Fruit fly (Drosophila melanogaster): ENCODE measurements around the gene CG33189.

CG33189 gene

dm6 chr3R:8812342-8812966 lies 31.9 kb upstream of the CG33189 start (continued):
- TF ChIP-seq exex (tag; optimal IDR thresholded peaks at IDR 0.05) (no peak), Hmr (GFP tag; optimal IDR thresholded peaks at IDR 0.05) (no peak), Dbx (GFP tag; IDR thresholded peaks at IDR 0.05) (0 out of 3 replicates have a peak, but pooled peaks have one; percentile 54), gcm2 (GFP tag; optimal IDR thresholded peaks at IDR 0.05) (peak; percentile 41), CG15269 (tag; optimal IDR thresholded peaks at IDR 0.05) (peak; percentile 63), Side (GFP tag; optimal IDR thresholded peaks at IDR 0.05) (no peak), B-H2 (GFP tag; optimal IDR thresholded peaks at IDR 0.05) (no peak), HLH4C (GFP tag; IDR thresholded peaks at IDR 0.05; ENCODE audit: partially characterized antibody) (no peak), Hsf (GFP tag; optimal IDR thresholded peaks at IDR 0.05) (peak; percentile 54), CG1792 (GFP tag; optimal IDR thresholded peaks at IDR 0.05) (peak; percentile 13), CG15073 (GFP tag; optimal IDR thresholded peaks at IDR 0.05) (no peak), Tbp (GFP tag; optimal IDR thresholded peaks at IDR 0.05) (no peak), D (optimal IDR thresholded peaks at IDR 0.05) (no peak), D (GFP tag; optimal IDR thresholded peaks at IDR 0.05) (peak; percentile 7), chif (GFP tag; optimal IDR thresholded peaks at IDR 0.05) (peak in 1 of 2 experiments; percentile 38), CG14710 (tag; optimal IDR thresholded peaks at IDR 0.05) (peak; percentile 32), CG7357 (GFP tag; IDR thresholded peaks at IDR 0.05) (0 out of 3 replicates have a peak, but pooled peaks have one; percentile 40), Antp (GFP tag; optimal IDR thresholded peaks at IDR 0.05) (peak; percentile 36), sens (GFP tag) (peak; percentile 92), MBD-R2 (GFP tag; IDR thresholded peaks at IDR 0.05) (0 out of 2 replicates have a peak, but pooled peaks have one; percentile 11), CG8089 (GFP tag; optimal IDR thresholded peaks at IDR 0.05) (peak; percentile 36), NK7.1 (GFP tag; optimal IDR thresholded peaks at IDR 0.05) (no peak), CG31224 (GFP tag; IDR thresholded peaks at IDR 0.05) (peak; percentile 23; the same call in 1 of the 2 replicates), hkb (optimal IDR thresholded peaks at IDR 0.05) (no peak), hkb (GFP tag; IDR thresholded peaks at IDR 0.05) (peak; percentile 64), CG1832 (GFP tag; optimal IDR thresholded peaks at IDR 0.05) (no peak), CG9797 (GFP tag; optimal IDR thresholded peaks at IDR 0.05) (no peak), Rx (GFP tag; IDR thresholded peaks at IDR 0.05) (no peak; the same call in 1 of the 2 replicates), Rfx (GFP tag; IDR thresholded peaks at IDR 0.05) (peak; percentile 71; the same call in 1 of the 2 replicates), CG1233 (GFP tag; optimal IDR thresholded peaks at IDR 0.05) (no peak), h (optimal IDR thresholded peaks at IDR 0.05) (no peak), fd96Cb (tag; optimal IDR thresholded peaks at IDR 0.05) (peak; percentile 39), sens-2 (GFP tag; IDR thresholded peaks at IDR 0.05) (no peak), CG5953 (GFP tag; IDR thresholded peaks at IDR 0.05) (no peak), lov (optimal IDR thresholded peaks at IDR 0.05) (no peak), lov (GFP tag; IDR thresholded peaks at IDR 0.05) (no peak; the same call in 2 of the 3 replicates), CG10147 (GFP tag; optimal IDR thresholded peaks at IDR 0.05) (peak; percentile 17), phol (tag; optimal IDR thresholded peaks at IDR 0.05) (peak; percentile 32), CG14050 (GFP tag; IDR thresholded peaks at IDR 0.05) (peak; percentile 18; the same call in 1 of the 3 replicates), BEAF-32 (GFP tag; optimal IDR thresholded peaks at IDR 0.05) (no peak), hbn (GFP tag; IDR thresholded peaks at IDR 0.05; ENCODE audit: partially characterized antibody) (no peak), Nf-YC (tag; optimal IDR thresholded peaks at IDR 0.05) (peak; percentile 10), Adf1 (GFP tag; IDR thresholded peaks at IDR 0.05) (no peak; the same call in 1 of the 2 replicates), odd (GFP tag; optimal IDR thresholded peaks at IDR 0.05) (no peak), Sin3A (optimal IDR thresholded peaks at IDR 0.05) (no peak), Ptx1 (GFP tag; IDR thresholded peaks at IDR 0.05) (peak; percentile 71), CG31365 (tag; optimal IDR thresholded peaks at IDR 0.05) (no peak), Nf-YA (GFP tag; IDR thresholded peaks at IDR 0.05) (0 out of 2 replicates have a peak, but pooled peaks have one; percentile 13), BtbVII (GFP tag; optimal IDR thresholded peaks at IDR 0.05) (no peak), Stat92E (GFP tag; optimal IDR thresholded peaks at IDR 0.05) (peak in 1 of 3 experiments; percentile 34), eyg (GFP tag; optimal IDR thresholded peaks at IDR 0.05) (no peak)

Measured in whole organism, embryonic.